Fruit fly (Drosophila melanogaster) whole organism, pupa: ENCODE results near the gene Cpr72Ea.

Experiments used
- CG12605 ChIP-seq: fragments of 200-800 bp; sonication (Bioruptor generic); IDR thresholded peaks from 2 replicates; pipeline ENCODE4 v1.3.6; 2022; ENCODE audit warnings: missing biosample characterization, missing genetic modification characterization
- CG13204 ChIP-seq: fragments of 200-800 bp; sonication (Bioruptor generic); optimal IDR thresholded peaks from 2 replicates; lab custom pipeline; 2018; ENCODE audit warnings: missing biosample characterization, mild to moderate bottlenecking, missing genetic modification characterization, moderate library complexity
- CG14655 ChIP-seq: fragments of 200-800 bp; sonication (Bioruptor generic); optimal IDR thresholded peaks from 3 replicates; lab custom pipeline; 2017; ENCODE audit warnings: mild to moderate bottlenecking, missing biosample characterization, missing genetic modification reagents, missing genetic modification characterization
- CG4496 ChIP-seq: fragments of 200-800 bp; sonication (Bioruptor generic); IDR thresholded peaks from 3 replicates; pipeline ENCODE4 v1.3.6; 2022; ENCODE audit warnings: missing biosample characterization, missing genetic modification characterization
- D1 ChIP-seq: fragments of 200-800 bp; sonication (Bioruptor generic); optimal IDR thresholded peaks from 2 replicates; lab custom pipeline; 2018; ENCODE audit warnings: missing biosample characterization, mild to moderate bottlenecking, missing genetic modification characterization, moderate library complexity
- EcR ChIP-seq: fragments of 200-800 bp; sonication (Bioruptor generic); optimal IDR thresholded peaks from 3 replicates; lab custom pipeline; 2019; ENCODE audit warnings: missing biosample characterization, missing genetic modification characterization, mild to moderate bottlenecking, moderate library complexity, missing genetic modification reagents
- Pif1A ChIP-seq: fragments of 200-800 bp; sonication (Bioruptor generic); optimal IDR thresholded peaks from 3 replicates; lab custom pipeline; 2016; ENCODE audit warnings: missing biosample characterization, missing genetic modification characterization
- Pif1B ChIP-seq: fragments of 200-800 bp; sonication (Bioruptor generic); optimal IDR thresholded peaks from 3 replicates; lab custom pipeline; 2016; ENCODE audit warnings: missing biosample characterization, missing genetic modification characterization
- Snoo ChIP-seq: fragments of 200-800 bp; sonication (Bioruptor generic); optimal IDR thresholded peaks from 3 replicates; lab custom pipeline; 2017; ENCODE audit warnings: missing biosample characterization, mild to moderate bottlenecking, missing genetic modification characterization, inconsistent platforms
- fd96Ca ChIP-seq: fragments of 200-800 bp; sonication (Bioruptor generic); IDR thresholded peaks from 3 replicates; pipeline ENCODE4 v1.3.6; 2022; ENCODE audit warnings: missing biosample characterization, missing genetic modification characterization

Gene Cpr72Ea

DNA sequence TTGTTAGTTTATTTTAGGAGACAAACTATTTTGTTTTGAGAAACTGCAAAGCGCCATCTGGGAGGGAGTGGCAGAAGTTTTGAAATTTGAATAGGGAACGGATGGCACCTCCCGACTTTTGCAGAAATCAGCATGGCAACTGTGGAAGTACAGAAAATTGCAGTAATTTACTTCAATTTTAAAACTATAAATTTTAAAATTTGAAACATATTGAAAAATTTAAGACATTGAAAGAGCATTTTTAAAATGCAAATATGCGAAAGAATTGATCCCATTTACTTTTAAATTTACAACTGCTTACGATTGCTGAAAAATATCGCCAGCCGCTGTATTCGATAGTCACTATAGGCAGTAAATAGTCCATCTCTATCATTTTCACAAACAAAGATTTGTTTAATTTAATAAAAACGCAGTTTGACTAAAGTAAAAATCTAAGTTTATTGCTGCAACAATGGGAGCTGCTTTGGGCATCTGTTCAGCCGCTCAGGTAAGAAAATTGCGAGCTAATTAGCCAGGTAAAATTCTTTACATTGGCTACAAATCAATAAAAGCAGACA, 50.1 kb downstream of the Cpr72Ea start, which contains the start of gene Serinc:
Serinc (plus strand) TSS at position 329 of the 557 bp plus-strand sequence.
- TF ChIP-seq EcR (GFP tag; lab: Kevin White, UChicago) (no peak), fd96Ca (GFP tag; lab: Robert Waterston, UW) (no peak), D1 (no peak), CG13204 (GFP tag; lab: Kevin White, UChicago) (no peak), Snoo (tag; lab: Kevin White, UChicago) (no peak), CG4496 (GFP tag; lab: Robert Waterston, UW) (no peak), Pif1A (no peak), Pif1B (GFP tag; lab: Kevin White, UChicago) (no peak), CG12605 (GFP tag; lab: Robert Waterston, UW) (no peak), CG14655 (no peak)
- TF ChIP-seq, all 21 proteins: peak for 0
